Worm (Caenorhabditis elegans) whole organism, young adult: ENCODE results near the gene madd-2.

Experiments
- atf-7 ChIP-seq: sonication (generic microtip); optimal IDR thresholded peaks from 2 replicates; lab custom pipeline; 2017; ENCODE audit warnings: mild to moderate bottlenecking, missing genetic modification characterization, missing compliant biosample characterization
- ceh-91 ChIP-seq: fragments of 200-800 bp; sonication (Bioruptor generic); IDR thresholded peaks from 2 replicates; pipeline ENCODE4 v1.3.6; 2022; ENCODE audit warnings: missing genetic modification reagents, missing genetic modification characterization, missing compliant biosample characterization
- ets-4 ChIP-seq: fragments of 200-800 bp; sonication (Bioruptor generic); optimal IDR thresholded peaks from 2 replicates; lab custom pipeline; 2018; ENCODE audit warnings: mild to moderate bottlenecking, missing genetic modification characterization, missing compliant biosample characterization
- nhr-80 ChIP-seq: sonication (generic microtip); optimal IDR thresholded peaks from 2 replicates; lab custom pipeline; 2016; ENCODE audit warnings: missing genetic modification characterization, missing compliant biosample characterization
- sdz-38 ChIP-seq: sonication (generic microtip); optimal IDR thresholded peaks from 2 replicates; lab custom pipeline; 2016; ENCODE audit warnings: missing genotype, missing genetic modification characterization, missing compliant biosample characterization
- ztf-25 ChIP-seq: fragments of 200-800 bp; sonication (Bioruptor generic); IDR thresholded peaks from 2 replicates; pipeline ENCODE4 v1.3.6; 2022; ENCODE audit warnings: missing genetic modification reagents, missing genetic modification characterization, missing compliant biosample characterization

Gene madd-2

DNA sequence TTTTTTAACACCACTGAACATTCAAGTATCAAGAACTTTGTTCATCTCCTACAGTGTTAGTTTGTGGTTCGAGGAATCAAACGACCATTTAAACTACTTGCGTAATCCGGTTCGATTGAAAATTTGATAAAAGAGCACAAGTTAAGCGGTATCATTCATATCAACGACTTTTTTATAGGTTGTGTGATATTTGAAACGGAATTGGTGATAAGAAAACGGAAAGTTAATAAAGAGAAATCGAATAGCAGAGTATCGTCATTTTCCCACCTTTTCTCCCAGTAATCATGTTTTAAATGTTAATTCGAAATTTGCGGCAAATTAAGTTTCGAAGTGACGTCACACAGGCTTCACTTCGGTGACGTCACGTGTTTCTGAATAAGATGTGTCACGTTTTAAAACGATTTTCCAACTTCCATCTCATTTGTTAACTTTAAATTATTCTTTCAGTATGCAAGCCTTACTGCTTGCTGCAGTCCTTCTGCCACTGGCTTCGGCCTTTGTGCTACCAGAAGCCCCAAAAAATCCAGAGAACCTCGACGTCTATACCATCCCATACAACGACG lies 58.9 kb downstream of the madd-2 start, which contains the start of gene T21H3.1:
TSS of gene T21H3.1 (plus strand) at position 448 of the 563 bp plus-strand sequence.
- TF ChIP-seq sdz-38: no peak
- TF ChIP-seq ztf-25 (GFP tag; lab: Robert Waterston, UW): 0 out of 2 replicates have a peak, but pooled peaks have one; percentile 5
- TF ChIP-seq nhr-80 (tag; lab: Kevin White, UChicago): peak; percentile 75
- no peak for TF ChIP-seq ceh-91 (GFP tag; lab: Robert Waterston, UW)
- peak; percentile 56 for TF ChIP-seq ets-4
- peak; percentile 89 for TF ChIP-seq atf-7 (tag; lab: Kevin White, UChicago)
